Worm (Caenorhabditis elegans) whole organism, L1 larva: ENCODE measurements around the gene ceh-32.

ENCODE experiments used
- C16A3.4 ChIP-seq: fragments of 150-350 bp; optimal IDR thresholded peaks from 2 replicates; lab custom pipeline; 2014; ENCODE audit warnings: missing biosample characterization, missing genetic modification characterization
- C34B4.2 ChIP-seq: sonication (generic microtip); optimal IDR thresholded peaks from 2 replicates; lab custom pipeline; 2017; ENCODE audit warnings: mild to moderate bottlenecking, missing genetic modification characterization, missing compliant biosample characterization
- F16B12.6 ChIP-seq: fragments of 150-350 bp; optimal IDR thresholded peaks from 2 replicates; lab custom pipeline; 2014; ENCODE audit warnings: missing biosample characterization, missing genetic modification characterization
- aha-1 ChIP-seq: fragments of 150-350 bp; optimal IDR thresholded peaks from 2 replicates; lab custom pipeline; 2014; ENCODE audit warnings: missing biosample characterization, missing genetic modification characterization
- alr-1 ChIP-seq: fragments of 200-800 bp; sonication (Bioruptor generic); optimal IDR thresholded peaks from 2 replicates; lab custom pipeline; 2018; ENCODE audit warnings: borderline replicate concordance, mild to moderate bottlenecking, missing genetic modification characterization, missing compliant biosample characterization
- blmp-1 ChIP-seq: fragments of 150-350 bp; optimal IDR thresholded peaks from 2 replicates; lab custom pipeline; 2014; ENCODE audit warnings: missing biosample characterization, missing genetic modification characterization
- ceh-63 ChIP-seq: fragments of 200-800 bp; sonication (Bioruptor generic); optimal IDR thresholded peaks from 2 replicates; lab custom pipeline; 2018; ENCODE audit warnings: mild to moderate bottlenecking, missing genetic modification characterization, missing compliant biosample characterization
- ceh-8 ChIP-seq: fragments of 200-800 bp; sonication (Bioruptor generic); optimal IDR thresholded peaks from 2 replicates; lab custom pipeline; 2018; ENCODE audit warnings: mild to moderate bottlenecking, missing genetic modification characterization, moderate library complexity, missing compliant biosample characterization
- ceh-90 ChIP-seq: sonication (generic microtip); optimal IDR thresholded peaks from 2 replicates; lab custom pipeline; 2016; ENCODE audit warnings: missing genetic modification characterization, missing compliant biosample characterization
- dsc-1 ChIP-seq: sonication (generic microtip); optimal IDR thresholded peaks from 2 replicates; lab custom pipeline; 2016; ENCODE audit warnings: mild to moderate bottlenecking, missing genetic modification characterization, missing compliant biosample characterization
- efl-1 ChIP-seq, 4 experiments: fragments of 150-350 bp; optimal IDR thresholded peaks in 3 of 4; peaks in 1 of 4; 1 replicate in 1 of 4; 2 replicates in 3 of 4; lab custom pipeline; 2014; ENCODE audit warnings: missing biosample characterization in 2 of 4, missing genetic modification characterization in 2 of 4, missing genetic modification reagents in 2 of 4
- elt-3 ChIP-seq, 6 experiments: fragments of 150-350 bp in 1 of 6; sonication (generic microtip); optimal IDR thresholded peaks; 2 replicates each; lab custom pipeline; 2017 to 2018; ENCODE audit warnings: missing biosample characterization in 6 of 6, missing genetic modification characterization in 6 of 6, inconsistent platforms in 1 of 6
- fkh-4 ChIP-seq: sonication (generic microtip); optimal IDR thresholded peaks from 2 replicates; lab custom pipeline; 2016; ENCODE audit warnings: missing compliant biosample characterization, missing genetic modification characterization, borderline replicate concordance
- grh-1 ChIP-seq: fragments of 200-800 bp; sonication (Bioruptor generic); IDR thresholded peaks from 2 replicates; pipeline ENCODE4 v1.3.6; 2022; ENCODE audit warnings: missing genetic modification reagents, missing genetic modification characterization, missing compliant biosample characterization
- hlh-4 ChIP-seq: sonication (generic microtip); optimal IDR thresholded peaks from 2 replicates; lab custom pipeline; 2016; ENCODE audit warnings: mild to moderate bottlenecking, missing genetic modification characterization, missing compliant biosample characterization
- lin-13 ChIP-seq: fragments of 150-350 bp; optimal IDR thresholded peaks from 2 replicates; lab custom pipeline; 2014; ENCODE audit warnings: missing biosample characterization, missing genetic modification reagents, missing genetic modification characterization
- lin-14 ChIP-seq: fragments of 200-800 bp; sonication (Bioruptor generic); optimal IDR thresholded peaks from 2 replicates; lab custom pipeline; 2018; ENCODE audit warnings: mild to moderate bottlenecking, missing genetic modification characterization, moderate library complexity, missing compliant biosample characterization
- lin-15B ChIP-seq: fragments of 150-350 bp; sonication (generic microtip); optimal IDR thresholded peaks from 3 replicates; lab custom pipeline; 2014; ENCODE audit warnings: missing biosample characterization, missing genetic modification characterization
- lin-35 ChIP-seq, 2 experiments: fragments of 150-350 bp; optimal IDR thresholded peaks; 2 replicates each; lab custom pipeline; 2014; ENCODE audit warnings: missing biosample characterization in 2 of 2, missing genetic modification characterization in 2 of 2, missing genetic modification reagents in 2 of 2
- lin-39 ChIP-seq: fragments of 150-350 bp; optimal IDR thresholded peaks from 2 replicates; lab custom pipeline; 2014; ENCODE audit warnings: missing biosample characterization, missing genetic modification reagents, missing genetic modification characterization
- lsy-2 ChIP-seq, 2 experiments: fragments of 150-350 bp; optimal IDR thresholded peaks; 2 replicates each; lab custom pipeline; 2014; ENCODE audit warnings: missing biosample characterization in 2 of 2, missing genetic modification characterization in 2 of 2
- mab-9 ChIP-seq: fragments of 200-800 bp; sonication (Bioruptor generic); IDR thresholded peaks from 2 replicates; pipeline ENCODE4 v1.3.6; 2022; ENCODE audit warnings: missing genetic modification reagents, missing genetic modification characterization, missing compliant biosample characterization
- mdl-1 ChIP-seq, 2 experiments: fragments of 150-350 bp; optimal IDR thresholded peaks; 2 replicates each; lab custom pipeline; 2014 to 2017; ENCODE audit warnings: missing biosample characterization in 2 of 2, missing genetic modification characterization in 2 of 2, inconsistent platforms in 1 of 2
- mep-1 ChIP-seq: fragments of 150-350 bp; optimal IDR thresholded peaks from 2 replicates; lab custom pipeline; 2014; ENCODE audit warnings: missing biosample characterization, missing genetic modification characterization
- nhr-12 ChIP-seq: sonication (generic microtip); optimal IDR thresholded peaks from 2 replicates; lab custom pipeline; 2017; ENCODE audit warnings: missing biosample characterization, missing genetic modification characterization
- nhr-47 ChIP-seq: sonication (generic microtip); optimal IDR thresholded peaks from 2 replicates; lab custom pipeline; 2016; ENCODE audit warnings: mild to moderate bottlenecking, missing genetic modification characterization, moderate library complexity, missing compliant biosample characterization
- nhr-71 ChIP-seq: sonication (generic microtip); optimal IDR thresholded peaks from 2 replicates; lab custom pipeline; 2016; ENCODE audit warnings: mild to moderate bottlenecking, missing genetic modification characterization, moderate library complexity, missing compliant biosample characterization
- nhr-77 ChIP-seq: fragments of 150-350 bp; optimal IDR thresholded peaks from 2 replicates; lab custom pipeline; 2014; ENCODE audit warnings: missing biosample characterization, missing genetic modification characterization
- nhr-85 ChIP-seq: sonication (generic microtip); peaks from one replicate; lab custom pipeline; 2016; ENCODE audit warnings: missing genetic modification characterization, inconsistent platforms, missing compliant biosample characterization
- nhr-90 ChIP-seq: sonication (generic microtip); optimal IDR thresholded peaks from 2 replicates; lab custom pipeline; 2016; ENCODE audit warnings: mild to moderate bottlenecking, missing genetic modification characterization, missing compliant biosample characterization; ENCODE audit not compliant: poor library complexity
- pag-3 ChIP-seq: sonication (generic microtip); optimal IDR thresholded peaks from 2 replicates; lab custom pipeline; 2017; ENCODE audit warnings: missing genetic modification characterization, mild to moderate bottlenecking, missing compliant biosample characterization, antibody characterized with exemption, borderline replicate concordance; ENCODE audit not compliant: insufficient read depth
- pax-3 ChIP-seq: fragments of 200-800 bp; sonication (Bioruptor generic); optimal IDR thresholded peaks from 2 replicates; lab custom pipeline; 2018; ENCODE audit warnings: mild to moderate bottlenecking, missing genetic modification characterization, moderate library complexity, missing compliant biosample characterization
- pqm-1 ChIP-seq: sonication (generic microtip); optimal IDR thresholded peaks from 3 replicates; lab custom pipeline; 2017; ENCODE audit warnings: missing biosample characterization, missing genetic modification characterization
- rnt-1 ChIP-seq: sonication (generic microtip); optimal IDR thresholded peaks from 2 replicates; lab custom pipeline; 2016; ENCODE audit warnings: mild to moderate bottlenecking, missing genetic modification characterization, moderate library complexity, missing compliant biosample characterization
- skn-1 ChIP-seq: fragments of 150-350 bp; optimal IDR thresholded peaks from 2 replicates; lab custom pipeline; 2014; ENCODE audit warnings: missing biosample characterization, missing genetic modification characterization
- snpc-4 ChIP-seq: fragments of 150-350 bp; optimal IDR thresholded peaks from 2 replicates; lab custom pipeline; 2014; ENCODE audit warnings: missing biosample characterization, missing genetic modification characterization
- snu-23 ChIP-seq: sonication (generic microtip); optimal IDR thresholded peaks from 2 replicates; lab custom pipeline; 2016; ENCODE audit warnings: missing genetic modification characterization, missing compliant biosample characterization
- sptf-1 ChIP-seq: fragments of 150-350 bp; optimal IDR thresholded peaks from 2 replicates; lab custom pipeline; 2014; ENCODE audit warnings: missing biosample characterization, missing genetic modification characterization
- sup-37 ChIP-seq: fragments of 200-800 bp; sonication (Bioruptor generic); optimal IDR thresholded peaks from 2 replicates; lab custom pipeline; 2018; ENCODE audit warnings: mild to moderate bottlenecking, missing genetic modification characterization, missing compliant biosample characterization
- swsn-7 ChIP-seq: sonication (generic microtip); optimal IDR thresholded peaks from 2 replicates; lab custom pipeline; 2016; ENCODE audit warnings: missing genetic modification characterization, missing compliant biosample characterization
- unc-130 ChIP-seq: fragments of 150-350 bp; optimal IDR thresholded peaks from 2 replicates; lab custom pipeline; 2017; ENCODE audit warnings: missing biosample characterization, missing genetic modification characterization, inconsistent platforms
- unc-62 ChIP-seq: fragments of 150-350 bp; optimal IDR thresholded peaks from 2 replicates; lab custom pipeline; 2014; ENCODE audit warnings: missing biosample characterization, missing genetic modification reagents, missing genetic modification characterization
- vab-15 ChIP-seq: sonication (generic microtip); optimal IDR thresholded peaks from 2 replicates; lab custom pipeline; 2017; ENCODE audit warnings: missing genotype, mild to moderate bottlenecking, missing genetic modification characterization, missing compliant biosample characterization
- zag-1 ChIP-seq: fragments of 150-350 bp; optimal IDR thresholded peaks from 2 replicates; lab custom pipeline; 2014; ENCODE audit warnings: missing biosample characterization, missing genetic modification characterization
- zip-4 ChIP-seq: fragments of 200-800 bp; sonication (Bioruptor generic); optimal IDR thresholded peaks from 2 replicates; lab custom pipeline; 2018; ENCODE audit warnings: mild to moderate bottlenecking, missing genetic modification characterization, moderate library complexity, missing compliant biosample characterization
- ztf-4 ChIP-seq: fragments of 150-350 bp; optimal IDR thresholded peaks from 2 replicates; lab custom pipeline; 2014; ENCODE audit warnings: missing biosample characterization, missing genetic modification characterization

The ceh-32 gene

ce11 chrV:11680519-11681203 is 24.5 kb downstream of the ceh-32 start (continued):
- TF ChIP-seq lin-35 (GFP tag; optimal IDR thresholded peaks at IDR 0.05; lab: Kevin White, UChicago) (peak in 1 of 2 experiments; percentile 13), nhr-12 (no peak), nhr-90 (no peak), zip-4 (GFP tag; lab: Kevin White, UChicago) (no peak)

- peak in 1 of 2 experiments; percentile 50 for TF ChIP-seq lsy-2 (tag; optimal IDR thresholded peaks at IDR 0.05; lab: Kevin White, UChicago)
- TF ChIP-seq hlh-4: no peak
- peak in 1 of 6 experiments; percentile 70 for TF ChIP-seq elt-3 (tag; optimal IDR thresholded peaks at IDR 0.05; lab: Kevin White, UChicago)
- peak; percentile 12 for TF ChIP-seq pag-3 (tag; lab: Kevin White, UChicago)
- no peak for TF ChIP-seq ceh-90 (tag; lab: Kevin White, UChicago)
- peak; percentile 38 for TF ChIP-seq mep-1 (tag; lab: Kevin White, UChicago)
- TF ChIP-seq aha-1 (tag; lab: Kevin White, UChicago): no peak
- no peak for TF ChIP-seq mdl-1 (tag; optimal IDR thresholded peaks at IDR 0.05; lab: Kevin White, UChicago)
- TF ChIP-seq zag-1 (tag; lab: Kevin White, UChicago): no peak
- no peak for TF ChIP-seq lin-15B (tag; lab: Kevin White, UChicago)
- TF ChIP-seq ceh-63 (GFP tag; lab: Kevin White, UChicago): no peak
- no peak for TF ChIP-seq lin-35 (GFP tag; optimal IDR thresholded peaks at IDR 0.05; lab: Kevin White, UChicago)
- TF ChIP-seq snpc-4 (tag; lab: Kevin White, UChicago): no peak
- no peak for TF ChIP-seq swsn-7 (tag; lab: Kevin White, UChicago)
- TF ChIP-seq sup-37 (GFP tag; lab: Kevin White, UChicago): no peak
- no peak for TF ChIP-seq efl-1 (optimal IDR thresholded peaks at IDR 0.05; lab: Kevin White, UChicago)
- peak in 1 of 2 experiments; percentile 10 for TF ChIP-seq efl-1 (GFP tag; optimal IDR thresholded peaks at IDR 0.05 in 1 of 2; lab: Kevin White, UChicago)
- TF ChIP-seq nhr-85 (tag; lab: Kevin White, UChicago): peak; percentile 29
- TF ChIP-seq dsc-1: no peak
- TF ChIP-seq lin-14 (GFP tag; lab: Kevin White, UChicago): peak; percentile 81
- no peak for TF ChIP-seq ztf-4 (tag; lab: Kevin White, UChicago)
- TF ChIP-seq rnt-1 (tag; lab: Kevin White, UChicago): peak; percentile 55
- TF ChIP-seq nhr-71 (tag; lab: Kevin White, UChicago): peak; percentile 19
- TF ChIP-seq nhr-47 (tag; lab: Kevin White, UChicago): no peak
- peak; percentile 52 for TF ChIP-seq unc-130 (tag; lab: Kevin White, UChicago)
- TF ChIP-seq blmp-1 (tag; lab: Kevin White, UChicago): peak; percentile 97
- TF ChIP-seq vab-15: no peak
- TF ChIP-seq pax-3 (tag; lab: Kevin White, UChicago): no peak
- no peak for TF ChIP-seq nhr-90
- peak; percentile 25 for TF ChIP-seq snu-23
- TF ChIP-seq nhr-77 (tag; lab: Kevin White, UChicago): no peak
- no peak for TF ChIP-seq C16A3.4 (tag; lab: Kevin White, UChicago)
- TF ChIP-seq unc-62 (GFP tag; lab: Kevin White, UChicago): no peak
- no peak for TF ChIP-seq mab-9 (GFP tag; lab: Robert Waterston, UW)
Measured at ce11 chrV:11677494-11677893, 27.7 kb downstream of the ceh-32 start.

ce11 chrV:11677030-11677429 is 28.2 kb downstream of the ceh-32 start:
- TF ChIP-seq mdl-1 (tag; optimal IDR thresholded peaks at IDR 0.05; lab: Kevin White, UChicago) (no peak), pqm-1 (tag; lab: Kevin White, UChicago) (no peak), skn-1 (tag; lab: Kevin White, UChicago) (no peak), hlh-4 (no peak), lin-13 (GFP tag; lab: Kevin White, UChicago) (no peak), C34B4.2 (tag; lab: Kevin White, UChicago) (no peak), nhr-90 (no peak), lin-39 (no peak), F16B12.6 (no peak), sptf-1 (no peak), ceh-8 (GFP tag; lab: Kevin White, UChicago) (no peak), fkh-4 (tag; lab: Kevin White, UChicago) (no peak), grh-1 (GFP tag; lab: Robert Waterston, UW) (no peak), alr-1 (tag; lab: Kevin White, UChicago) (no peak)
